Fruit fly (Drosophila melanogaster) whole organism, embryonic: Measurements from ENCODE around the gene Sclp.

Experiments
- Ada2b ChIP-seq: fragments of 200-800 bp; sonication (Bioruptor generic); IDR thresholded peaks from 2 replicates; pipeline ENCODE4 v1.3.6; 2022; ENCODE audit warnings: missing biosample characterization, missing genetic modification characterization
- B-H1 ChIP-seq: fragments of 200-800 bp; sonication (Bioruptor generic); IDR thresholded peaks from 3 replicates; pipeline ENCODE4 v1.3.6; 2022; ENCODE audit warnings: missing biosample characterization, missing genetic modification characterization
- BEAF-32 ChIP-seq: fragments of 200-800 bp; sonication (Bioruptor generic); optimal IDR thresholded peaks from 3 replicates; lab custom pipeline; 2017; ENCODE audit warnings: missing biosample characterization, missing genetic modification characterization, mild to moderate bottlenecking, moderate library complexity, missing genetic modification reagents
- CG10267 ChIP-seq: fragments of 200-800 bp; sonication (Bioruptor generic); optimal IDR thresholded peaks from 2 replicates; lab custom pipeline; 2018; ENCODE audit warnings: missing biosample characterization, mild to moderate bottlenecking, missing genetic modification characterization, moderate library complexity
- CG10274 ChIP-seq: fragments of 200-800 bp; sonication (Bioruptor generic); optimal IDR thresholded peaks from 3 replicates; lab custom pipeline; 2017; ENCODE audit warnings: missing biosample characterization, mild to moderate bottlenecking, missing genetic modification characterization
- CG11247 ChIP-seq: fragments of 200-800 bp; sonication (Bioruptor generic); IDR thresholded peaks from 2 replicates; pipeline ENCODE4 v1.3.6; 2022; ENCODE audit warnings: missing biosample characterization, missing genetic modification characterization
- CG11696 ChIP-seq: fragments of 200-800 bp; sonication (Bioruptor generic); IDR thresholded peaks from 2 replicates; pipeline ENCODE4 v1.3.6; 2022; ENCODE audit warnings: missing biosample characterization, missing genetic modification characterization
- CG13123 ChIP-seq: fragments of 200-800 bp; sonication (Bioruptor generic); optimal IDR thresholded peaks from 2 replicates; lab custom pipeline; 2016; ENCODE audit warnings: missing biosample characterization, missing genetic modification characterization
- CG13894 ChIP-seq: fragments of 200-800 bp; sonication (Bioruptor generic); optimal IDR thresholded peaks from 3 replicates; lab custom pipeline; 2018; ENCODE audit warnings: missing biosample characterization, mild to moderate bottlenecking, missing genetic modification characterization, moderate library complexity
- CG14014 ChIP-seq: fragments of 200-800 bp; sonication (Bioruptor generic); IDR thresholded peaks from 2 replicates; pipeline ENCODE4 v1.3.6; 2022; ENCODE audit warnings: missing biosample characterization, missing genetic modification characterization
- CG16815 ChIP-seq: fragments of 200-800 bp; sonication (Bioruptor generic); optimal IDR thresholded peaks from 3 replicates; lab custom pipeline; 2017; ENCODE audit warnings: missing biosample characterization, mild to moderate bottlenecking, missing genetic modification characterization
- CG17568 ChIP-seq: fragments of 200-800 bp; sonication (Bioruptor generic); optimal IDR thresholded peaks from 2 replicates; lab custom pipeline; 2018; ENCODE audit warnings: missing biosample characterization, mild to moderate bottlenecking, missing genetic modification characterization, moderate library complexity
- CG17612 ChIP-seq: fragments of 200-800 bp; sonication (Bioruptor generic); IDR thresholded peaks from 2 replicates; pipeline ENCODE4 v1.3.6; 2022; ENCODE audit warnings: missing biosample characterization, missing genetic modification characterization
- CG1832 ChIP-seq: fragments of 200-800 bp; sonication (Bioruptor generic); optimal IDR thresholded peaks from 2 replicates; lab custom pipeline; 2017; ENCODE audit warnings: missing biosample characterization, mild to moderate bottlenecking, missing genetic modification characterization, inconsistent platforms
- CG18599 ChIP-seq: fragments of 200-800 bp; sonication (Bioruptor generic); optimal IDR thresholded peaks from 3 replicates; lab custom pipeline; 2017; ENCODE audit warnings: missing biosample characterization, missing genetic modification characterization, mild to moderate bottlenecking, moderate library complexity, missing genetic modification reagents
- CG30020 ChIP-seq: fragments of 200-800 bp; optimal IDR thresholded peaks from 2 replicates; lab custom pipeline; 2019; ENCODE audit warnings: missing biosample characterization, mild to moderate bottlenecking, missing genetic modification characterization, moderate library complexity
- CG31365 ChIP-seq: fragments of 200-800 bp; sonication (Bioruptor generic); optimal IDR thresholded peaks from 2 replicates; lab custom pipeline; 2018; ENCODE audit warnings: missing biosample characterization, mild to moderate bottlenecking, missing genetic modification characterization
- CG31441 ChIP-seq: fragments of 200-800 bp; sonication (Bioruptor generic); IDR thresholded peaks from 2 replicates; pipeline ENCODE4 v1.3.6; 2022; ENCODE audit warnings: missing biosample characterization, missing genetic modification characterization
- CG34422 ChIP-seq: fragments of 200-800 bp; sonication (Bioruptor generic); IDR thresholded peaks from 3 replicates; pipeline ENCODE4 v1.3.6; 2022; ENCODE audit warnings: missing biosample characterization, missing genetic modification characterization
- CG43689 ChIP-seq: fragments of 200-800 bp; sonication (Bioruptor generic); IDR thresholded peaks from 2 replicates; pipeline ENCODE4 v1.3.6; 2022; ENCODE audit warnings: missing biosample characterization, missing genetic modification characterization
- CG4424 ChIP-seq: fragments of 200-800 bp; sonication (Bioruptor generic); optimal IDR thresholded peaks from 3 replicates; lab custom pipeline; 2016; ENCODE audit warnings: missing biosample characterization, missing genetic modification characterization
- CG6254 ChIP-seq: fragments of 200-800 bp; sonication (Bioruptor generic); optimal IDR thresholded peaks from 3 replicates; lab custom pipeline; 2017; ENCODE audit warnings: mild to moderate bottlenecking, missing biosample characterization, missing genetic modification reagents, missing genetic modification characterization
- CG7963 ChIP-seq: fragments of 200-800 bp; sonication (Bioruptor generic); IDR thresholded peaks from 3 replicates; pipeline ENCODE4 v1.3.6; 2022; ENCODE audit warnings: missing biosample characterization, missing genetic modification characterization; ENCODE audit not compliant: partially characterized antibody
- CG9876 ChIP-seq: fragments of 200-800 bp; sonication (Bioruptor generic); optimal IDR thresholded peaks from 2 replicates; lab custom pipeline; 2016; ENCODE audit warnings: missing biosample characterization, missing genetic modification characterization
- CG9932 ChIP-seq: fragments of 200-800 bp; sonication (Bioruptor generic); IDR thresholded peaks from 2 replicates; pipeline ENCODE4 v1.3.6; 2022; ENCODE audit warnings: missing biosample characterization, missing genetic modification characterization
- Deaf1 ChIP-seq: fragments of 200-800 bp; optimal IDR thresholded peaks from 3 replicates; lab custom pipeline; 2019; ENCODE audit warnings: missing biosample characterization, mild to moderate bottlenecking, missing genetic modification characterization, moderate library complexity
- E2f1 ChIP-seq: fragments of 200-800 bp; sonication (Bioruptor generic); IDR thresholded peaks from 2 replicates; pipeline ENCODE4 v1.3.6; 2022; ENCODE audit warnings: missing biosample characterization, missing genetic modification characterization
- Ets65A ChIP-seq: fragments of 200-800 bp; sonication (Bioruptor generic); peaks from one replicate; lab custom pipeline; 2016; ENCODE audit warnings: missing biosample characterization, missing genetic modification characterization
- H15 ChIP-seq: fragments of 200-800 bp; sonication (Bioruptor generic); IDR thresholded peaks from 3 replicates; pipeline ENCODE4 v1.3.6; 2022; ENCODE audit warnings: missing biosample characterization, missing genetic modification characterization
- Hr3 ChIP-seq: fragments of 200-800 bp; sonication (Bioruptor generic); optimal IDR thresholded peaks from 3 replicates; lab custom pipeline; 2016; ENCODE audit warnings: missing biosample characterization, missing genetic modification characterization
- Jarid2 ChIP-seq: fragments of 200-800 bp; sonication (Bioruptor generic); optimal IDR thresholded peaks from 3 replicates; lab custom pipeline; 2017; ENCODE audit warnings: mild to moderate bottlenecking, missing biosample characterization, missing genetic modification reagents, missing genetic modification characterization
- MTF-1 ChIP-seq: fragments of 200-800 bp; sonication (Bioruptor generic); optimal IDR thresholded peaks from 2 replicates; lab custom pipeline; 2018; ENCODE audit warnings: missing biosample characterization, mild to moderate bottlenecking, missing genetic modification characterization, borderline replicate concordance
- Max ChIP-seq: fragments of 200-800 bp; sonication (Bioruptor generic); optimal IDR thresholded peaks from 2 replicates; lab custom pipeline; 2016; ENCODE audit warnings: missing biosample characterization, mild to moderate bottlenecking, missing genetic modification characterization
- Side ChIP-seq: fragments of 200-800 bp; sonication (Bioruptor generic); optimal IDR thresholded peaks from 2 replicates; lab custom pipeline; 2016; ENCODE audit warnings: missing biosample characterization, missing genetic modification characterization
- Sry-β ChIP-seq: fragments of 200-800 bp; sonication (Bioruptor generic); optimal IDR thresholded peaks from 2 replicates; lab custom pipeline; 2018; ENCODE audit warnings: missing biosample characterization, mild to moderate bottlenecking, missing genetic modification characterization, moderate library complexity
- Ssrp ChIP-seq: fragments of 200-800 bp; sonication (Bioruptor generic); optimal IDR thresholded peaks from 2 replicates; lab custom pipeline; 2018; ENCODE audit warnings: missing biosample characterization, mild to moderate bottlenecking, missing genetic modification characterization, moderate library complexity
- aop ChIP-seq: fragments of 200-800 bp; sonication (Bioruptor generic); IDR thresholded peaks from 2 replicates; pipeline ENCODE4 v1.3.6; 2022; ENCODE audit warnings: missing biosample characterization, missing genetic modification characterization
- bab2 ChIP-seq: fragments of 200-800 bp; sonication (Bioruptor generic); optimal IDR thresholded peaks from 2 replicates; lab custom pipeline; 2016; ENCODE audit warnings: missing biosample characterization, missing genetic modification characterization
- btn ChIP-seq: fragments of 200-800 bp; sonication (Bioruptor generic); optimal IDR thresholded peaks from 2 replicates; lab custom pipeline; 2016; ENCODE audit warnings: missing biosample characterization, missing genetic modification characterization
- cas ChIP-seq: fragments of 200-800 bp; sonication (Bioruptor generic); IDR thresholded peaks from 2 replicates; pipeline ENCODE4 v1.3.6; 2022; ENCODE audit warnings: missing biosample characterization, missing genetic modification characterization
- crc ChIP-seq: fragments of 200-800 bp; sonication (Bioruptor generic); optimal IDR thresholded peaks from 2 replicates; lab custom pipeline; 2016; ENCODE audit warnings: missing biosample characterization, missing genetic modification characterization
- dmrt11E ChIP-seq: fragments of 200-800 bp; sonication (Bioruptor generic); optimal IDR thresholded peaks from 3 replicates; lab custom pipeline; 2018; ENCODE audit warnings: missing biosample characterization, mild to moderate bottlenecking, missing genetic modification characterization, moderate library complexity
- ems ChIP-seq: fragments of 200-800 bp; sonication (Bioruptor generic); optimal IDR thresholded peaks from 3 replicates; lab custom pipeline; 2016; ENCODE audit warnings: missing biosample characterization, missing genetic modification characterization
- eve ChIP-seq, 2 experiments: fragments of >200 bp; optimal IDR thresholded peaks; 2 replicates each; lab custom pipeline; 2017; ENCODE audit warnings: missing biosample characterization in 2 of 2, missing genetic modification characterization in 2 of 2
- hb ChIP-seq: fragments of 200-800 bp; sonication (Bioruptor generic); IDR thresholded peaks from 3 replicates; pipeline ENCODE4 v1.3.6; 2022; ENCODE audit warnings: missing biosample characterization, missing genetic modification characterization; ENCODE audit not compliant: partially characterized antibody
- kni ChIP-seq: fragments of 200-800 bp; sonication (Bioruptor generic); optimal IDR thresholded peaks from 3 replicates; lab custom pipeline; 2017; ENCODE audit warnings: mild to moderate bottlenecking, missing biosample characterization, missing genetic modification reagents, missing genetic modification characterization
- luna ChIP-seq: fragments of 200-800 bp; sonication (Bioruptor generic); optimal IDR thresholded peaks from 2 replicates; lab custom pipeline; 2016; ENCODE audit warnings: missing biosample characterization, missing genetic modification characterization
- seq ChIP-seq: fragments of 200-800 bp; sonication (Bioruptor generic); IDR thresholded peaks from 2 replicates; pipeline ENCODE4 v1.3.6; 2022; ENCODE audit warnings: missing biosample characterization, missing genetic modification characterization
- tap ChIP-seq: fragments of 200-800 bp; optimal IDR thresholded peaks from 3 replicates; lab custom pipeline; 2019; ENCODE audit warnings: missing biosample characterization, mild to moderate bottlenecking, missing genetic modification characterization, moderate library complexity
- tx ChIP-seq: fragments of 200-800 bp; sonication (Bioruptor generic); optimal IDR thresholded peaks from 2 replicates; lab custom pipeline; 2016; ENCODE audit warnings: missing biosample characterization, missing genetic modification characterization
- unc-4 ChIP-seq: fragments of 200-800 bp; sonication (Bioruptor generic); IDR thresholded peaks from 2 replicates; pipeline ENCODE4 v1.3.6; 2022; ENCODE audit warnings: missing biosample characterization, missing genetic modification characterization; ENCODE audit not compliant: partially characterized antibody

The Sclp gene

dm6 chrX:11920959-11921358, 3.5 kb downstream of the Sclp start (continued):
- TF ChIP-seq CG18599 (GFP tag; lab: Kevin White, UChicago), result peak; percentile 87
- peak; percentile 62 for TF ChIP-seq Side (GFP tag; lab: Kevin White, UChicago)
- TF ChIP-seq CG14014, result peak; percentile 91
- TF ChIP-seq E2f1 (GFP tag; lab: Robert Waterston, UW), result peak; percentile 85
- peak; percentile 84 for TF ChIP-seq CG13894 (tag; lab: Kevin White, UChicago)
- peak; percentile 72 for TF ChIP-seq H15 (GFP tag; lab: Robert Waterston, UW)
- peak; percentile 60 for TF ChIP-seq ems
- TF ChIP-seq B-H1, result peak; percentile 79
- TF ChIP-seq Max (GFP tag; lab: Kevin White, UChicago), result peak; percentile 72
- peak; percentile 65 for TF ChIP-seq MTF-1 (GFP tag; lab: Kevin White, UChicago)
- TF ChIP-seq CG6254 (GFP tag; lab: Kevin White, UChicago), result peak; percentile 74
- TF ChIP-seq unc-4 (GFP tag; lab: Robert Waterston, UW), result no peak
- peak; percentile 53 for TF ChIP-seq CG11696 (GFP tag; lab: Robert Waterston, UW)
- TF ChIP-seq luna (GFP tag; lab: Kevin White, UChicago), result peak; percentile 9
- TF ChIP-seq CG30020 (tag; lab: Kevin White, UChicago), result peak; percentile 72
- peak; percentile 86 for TF ChIP-seq seq
- TF ChIP-seq CG34422 (GFP tag; lab: Robert Waterston, UW), result peak; percentile 87
- peak; percentile 96 for TF ChIP-seq CG31441 (GFP tag; lab: Robert Waterston, UW)
- peak; percentile 63 for TF ChIP-seq kni
- no peak for TF ChIP-seq hb (GFP tag; lab: Robert Waterston, UW)
- TF ChIP-seq Deaf1 (tag; lab: Kevin White, UChicago), result peak; percentile 72
- peak; percentile 80 for TF ChIP-seq cas (GFP tag; lab: Robert Waterston, UW)
- no peak for TF ChIP-seq CG1832 (GFP tag; lab: Kevin White, UChicago)
- peak; percentile 70 for TF ChIP-seq tx (GFP tag; lab: Kevin White, UChicago)
- TF ChIP-seq CG43689 (GFP tag; lab: Robert Waterston, UW), result 0 out of 2 replicates have a peak, but pooled peaks have one; percentile 40
- peak; percentile 57 for TF ChIP-seq CG10274 (GFP tag; lab: Kevin White, UChicago)
- TF ChIP-seq btn (GFP tag; lab: Kevin White, UChicago), result no peak
- TF ChIP-seq Jarid2 (GFP tag; lab: Kevin White, UChicago), result peak; percentile 58
- peak; percentile 86 for TF ChIP-seq CG17568 (GFP tag; lab: Kevin White, UChicago)
- TF ChIP-seq CG31365 (tag; lab: Kevin White, UChicago), result peak; percentile 52
- TF ChIP-seq CG10267 (tag; lab: Kevin White, UChicago), result peak; percentile 88
- TF ChIP-seq eve (GFP tag; optimal IDR thresholded peaks at IDR 0.05; lab: Kevin White, UChicago), result peak in 1 of 2 experiments; percentile 91
- peak; percentile 88 for TF ChIP-seq tap (tag; lab: Kevin White, UChicago)
- peak; percentile 88 for TF ChIP-seq CG4424
- TF ChIP-seq crc, result peak; percentile 63
- peak; percentile 19 for TF ChIP-seq Sry-β (GFP tag; lab: Kevin White, UChicago)
- peak; percentile 85 for TF ChIP-seq Hr3 (GFP tag; lab: Kevin White, UChicago)
- TF ChIP-seq bab2, result peak; percentile 84
- TF ChIP-seq dmrt11E (tag; lab: Kevin White, UChicago), result peak; percentile 81
- no peak for TF ChIP-seq BEAF-32 (GFP tag; lab: Kevin White, UChicago)
- TF ChIP-seq Ets65A (GFP tag; lab: Kevin White, UChicago), result peak; percentile 94
- peak; percentile 86 for TF ChIP-seq CG9932
- peak; percentile 14 for TF ChIP-seq CG9876 (GFP tag; lab: Kevin White, UChicago)
- peak; percentile 65 for TF ChIP-seq CG16815
- peak; percentile 81 for TF ChIP-seq Ada2b (GFP tag; lab: Robert Waterston, UW)
- peak; percentile 80 for TF ChIP-seq CG11247 (GFP tag; lab: Robert Waterston, UW)
- TF ChIP-seq CG7963, result no peak
- TF ChIP-seq CG13123 (GFP tag; lab: Kevin White, UChicago), result peak; percentile 70
- TF ChIP-seq Ssrp (tag; lab: Kevin White, UChicago), result peak; percentile 92
- TF ChIP-seq CG17612 (GFP tag; lab: Robert Waterston, UW), result peak; percentile 62
- TF ChIP-seq aop (GFP tag; lab: Robert Waterston, UW), result no peak
